Fruit fly (Drosophila melanogaster): ENCODE measurements around the gene CG3225.

Gene CG3225

dm6 chr2L:4818056-4818455, at the start of gene CG3225 (continued):
- TF ChIP-seq ems (GFP tag; optimal IDR thresholded peaks at IDR 0.05): no peak
- TF ChIP-seq Bgb (GFP tag; IDR thresholded peaks at IDR 0.05; ENCODE audit: partially characterized antibody): peak; percentile 48; the same call in 1 of the 2 replicates
- peak; percentile 58 for TF ChIP-seq CG10267 (tag; optimal IDR thresholded peaks at IDR 0.05)
- peak; percentile 89 for TF ChIP-seq pzg (GFP tag; optimal IDR thresholded peaks at IDR 0.05)
- TF ChIP-seq CG4617 (GFP tag; optimal IDR thresholded peaks at IDR 0.05; ENCODE audit: borderline replicate concordance): peak; percentile 7
- peak; percentile 67 for TF ChIP-seq CG17186 (GFP tag; optimal IDR thresholded peaks at IDR 0.05)
- TF ChIP-seq CG12299 (tag; optimal IDR thresholded peaks at IDR 0.05): no peak
- TF ChIP-seq CG13287 (GFP tag; IDR thresholded peaks at IDR 0.05; ENCODE audit: partially characterized antibody): peak; percentile 75
- 0 out of 2 replicates have a peak, but pooled peaks have one; percentile 50 for TF ChIP-seq tna (GFP tag; IDR thresholded peaks at IDR 0.05; ENCODE audit: partially characterized antibody)
- TF ChIP-seq trem (tag; optimal IDR thresholded peaks at IDR 0.05): peak; percentile 70
- peak; percentile 28 for TF ChIP-seq BEAF-32 (GFP tag; optimal IDR thresholded peaks at IDR 0.05)
- TF ChIP-seq MBD-R2 (GFP tag; IDR thresholded peaks at IDR 0.05): peak; percentile 80
- no peak for TF ChIP-seq CG12071 (GFP tag; optimal IDR thresholded peaks at IDR 0.05)
- TF ChIP-seq HLH4C (GFP tag; IDR thresholded peaks at IDR 0.05; ENCODE audit: partially characterized antibody): peak; percentile 54; the same call in 2 of the 3 replicates
- TF ChIP-seq HmgD (GFP tag; optimal IDR thresholded peaks at IDR 0.05): no peak
- no peak for TF ChIP-seq CG16815 (GFP tag; optimal IDR thresholded peaks at IDR 0.05)

- no peak for TF ChIP-seq CG8944 (GFP tag; optimal IDR thresholded peaks at IDR 0.05)
- TF ChIP-seq Ets65A (GFP tag): peak; percentile 20
- no peak for TF ChIP-seq dysf (GFP tag; IDR thresholded peaks at IDR 0.05)
- TF ChIP-seq danr (GFP tag; IDR thresholded peaks at IDR 0.05): no peak
- peak in 1 of 2 experiments; percentile 55 for TF ChIP-seq Dfd (GFP tag; optimal IDR thresholded peaks at IDR 0.05)
- no peak for TF ChIP-seq Jarid2 (GFP tag; optimal IDR thresholded peaks at IDR 0.05)
- TF ChIP-seq CG15479 (GFP tag; optimal IDR thresholded peaks at IDR 0.05): no peak
- no peak for TF ChIP-seq psq (GFP tag; optimal IDR thresholded peaks at IDR 0.05)
Measured at dm6 chr2L:4865400-4865799, 47.4 kb upstream of the CG3225 start.

- TF ChIP-seq CG4404 (GFP tag; IDR thresholded peaks at IDR 0.05) (peak; percentile 31; the same call in 1 of the 2 replicates), CG6175 (GFP tag; IDR thresholded peaks at IDR 0.05) (0 out of 3 replicates have a peak, but pooled peaks have one; percentile 37), mam (GFP tag; optimal IDR thresholded peaks at IDR 0.05) (peak; percentile 57), NFAT (GFP tag; IDR thresholded peaks at IDR 0.05) (peak; percentile 49; the same call in 1 of the 2 replicates), CG14667 (GFP tag; IDR thresholded peaks at IDR 0.05) (peak; percentile 54), CG6813 (GFP tag; optimal IDR thresholded peaks at IDR 0.05) (peak; percentile 8), CG12659 (GFP tag; optimal IDR thresholded peaks at IDR 0.05) (no peak), pnt (GFP tag; optimal IDR thresholded peaks at IDR 0.05) (no peak), CoRest (tag; optimal IDR thresholded peaks at IDR 0.05) (peak; percentile 5), ci (GFP tag; IDR thresholded peaks at IDR 0.05) (0 out of 3 replicates have a peak, but pooled peaks have one; percentile 46), CG13296 (GFP tag; optimal IDR thresholded peaks at IDR 0.05) (peak; percentile 39), HHEX (GFP tag; optimal IDR thresholded peaks at IDR 0.05) (peak; percentile 7), CG4424 (GFP tag; optimal IDR thresholded peaks at IDR 0.05) (peak; percentile 22), Sox102F (GFP tag; optimal IDR thresholded peaks at IDR 0.05) (peak; percentile 15), bowl (GFP tag; IDR thresholded peaks at IDR 0.05) (no peak), usp (GFP tag; optimal IDR thresholded peaks at IDR 0.05) (no peak), CG10654 (GFP tag; optimal IDR thresholded peaks at IDR 0.05) (peak; percentile 4), CG32532 (GFP tag; IDR thresholded peaks at IDR 0.05) (peak; percentile 74), pan (optimal IDR thresholded peaks at IDR 0.05) (no peak), pan (GFP tag; optimal IDR thresholded peaks at IDR 0.05 in 1 of 2, IDR thresholded peaks at IDR 0.05 in 1 of 2) (peak in 1 of 2 experiments; percentile 63), slbo (GFP tag; IDR thresholded peaks at IDR 0.05) (peak; percentile 65), scrt (GFP tag; optimal IDR thresholded peaks at IDR 0.05) (peak; percentile 39), Hr51 (GFP tag; optimal IDR thresholded peaks at IDR 0.05) (peak in 1 of 2 experiments; percentile 10), HLH3B (GFP tag; IDR thresholded peaks at IDR 0.05) (0 out of 2 replicates have a peak, but pooled peaks have one; percentile 44), stc (GFP tag; IDR thresholded peaks at IDR 0.05) (0 out of 2 replicates have a peak, but pooled peaks have one; percentile 27)
Measured at dm6 chr2L:4861503-4861902, 43.5 kb upstream of the CG3225 start.

All from whole organism, embryonic.